Worm (Caenorhabditis elegans) whole organism, dauer: Measurements from ENCODE around the gene D2096.11.
"Not testable (repeated sequence)": the region's sequence is repeated elsewhere in the genome, so short reads cannot be mapped to it uniquely, and the experiment has no call there.

Experiments
- unc-62 ChIP-seq: sonication (generic microtip); optimal IDR thresholded peaks from 2 replicates; lab custom pipeline; 2017; ENCODE audit warnings: missing biosample characterization, missing genetic modification reagents, missing genetic modification characterization

Gene D2096.11

ce11 chrIV:8377501-8377900 lies 16.5 kb downstream of the D2096.11 start, which contains the start of gene D2096.7:
TSS of gene D2096.7 (minus strand) at chrIV:8377630.
- no peak for TF ChIP-seq unc-62

DNA sequence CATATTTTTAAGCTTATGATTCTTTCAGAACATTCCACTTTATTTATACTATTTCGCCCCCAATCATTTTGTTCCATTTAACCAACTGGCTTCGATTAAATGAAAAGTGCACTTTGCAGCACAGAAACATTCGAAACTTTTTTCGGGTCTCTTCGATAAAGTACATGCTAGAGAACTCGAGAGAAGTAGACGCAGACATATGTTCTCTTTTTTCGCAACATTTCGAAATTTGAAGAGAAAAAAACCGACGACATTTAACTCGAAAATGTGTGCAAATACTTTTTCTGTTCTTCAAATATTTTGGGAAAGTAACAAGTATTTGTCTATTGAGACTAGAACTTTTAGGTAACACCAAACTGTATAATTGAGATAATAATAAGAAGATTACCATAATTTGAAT lies 17.1 kb downstream of the D2096.11 start:
- no peak for TF ChIP-seq unc-62

- no peak for TF ChIP-seq unc-62
These were observed 18.6 kb downstream of the D2096.11 start for ce11 chrIV:8375381-8375780.

ce11 chrIV:8369135-8369534 lies 24.9 kb downstream of the D2096.11 start, which contains the start of gene D2096.6:
TSS of gene D2096.6 (minus strand) at chrIV:8369235.
- no peak for TF ChIP-seq unc-62

ce11 chrIV:8367887-8368286 lies 26.1 kb downstream of the D2096.11 start:
- TF ChIP-seq unc-62, result no peak

ce11 chrIV:8366295-8366694 lies 27.7 kb downstream of the D2096.11 start, which contains the start of gene aagr-1:
TSS of gene aagr-1 (plus strand) at chrIV:8366521.
- no peak for TF ChIP-seq unc-62

ce11 chrIV:8363163-8363562 lies 30.8 kb downstream of the D2096.11 start, which contains the start of gene D2096.12:
TSS of gene D2096.12 (plus strand) at chrIV:8363463.
- TF ChIP-seq unc-62, result no peak

ce11 chrIV:8360817-8361216 lies 33.2 kb downstream of the D2096.11 start, which contains the start of gene sqv-1:
TSS of gene sqv-1 (plus strand) at chrIV:8361117.
- no peak for TF ChIP-seq unc-62

DNA sequence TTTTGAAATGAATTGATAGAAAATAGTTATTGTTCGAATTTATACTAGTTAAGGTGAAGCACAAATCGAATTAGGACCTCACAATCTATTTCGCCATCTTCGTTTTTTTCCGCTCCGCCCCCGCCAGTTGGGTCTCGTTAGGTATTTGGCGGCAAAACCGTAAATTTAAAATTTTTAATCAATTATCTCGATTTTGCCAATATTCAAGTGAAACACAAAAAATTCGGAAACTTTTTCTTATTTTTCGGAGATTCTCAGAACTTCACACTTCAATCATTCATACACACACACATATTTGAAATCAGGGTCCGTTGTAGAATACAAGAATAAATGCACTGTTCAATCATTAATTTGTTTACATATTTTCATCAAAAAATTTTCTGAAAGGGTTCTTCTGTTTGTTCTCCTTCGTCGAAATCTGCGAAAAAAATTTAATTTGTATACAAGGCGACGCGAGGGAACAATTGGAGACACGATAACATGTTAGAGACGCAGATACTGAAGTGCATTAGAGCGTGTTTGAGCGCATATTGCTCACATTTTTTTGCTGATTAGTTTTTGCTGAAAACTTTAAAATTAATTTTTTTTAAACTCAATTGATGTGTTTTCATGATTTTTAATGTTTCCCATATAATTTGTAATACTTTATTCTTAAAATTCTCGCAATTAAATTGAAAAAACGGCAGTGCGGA lies 34.1 kb downstream of the D2096.11 start, which contains the start of gene D2096.5:
TSS of gene D2096.5 (minus strand) at position 51 of the 692 bp plus-strand sequence.
- TF ChIP-seq unc-62, result no peak

DNA sequence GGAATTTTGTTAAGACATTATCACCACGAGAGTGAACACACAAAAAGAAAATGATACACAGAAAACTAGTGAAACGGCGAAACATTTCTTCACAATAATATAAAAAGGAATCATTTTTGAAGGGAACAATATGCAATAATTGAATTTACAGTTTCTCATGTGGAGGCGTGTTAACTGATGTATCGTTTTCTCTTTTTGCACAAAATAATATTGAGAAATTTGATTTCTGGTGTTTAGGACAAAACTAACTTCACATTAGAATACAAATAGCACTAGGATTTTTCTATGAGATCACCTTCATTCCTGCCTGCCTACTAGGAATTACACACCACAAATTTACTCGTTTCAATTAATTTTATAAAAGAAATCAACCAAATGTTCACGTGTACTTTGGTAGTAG lies 35.5 kb downstream of the D2096.11 start, which contains the start of gene D2096.13:
TSS of gene D2096.13 (minus strand) at position 101 of the 400 bp plus-strand sequence.
- no peak for TF ChIP-seq unc-62

- no peak for TF ChIP-seq unc-62
These were observed 36.7 kb downstream of the D2096.11 start for ce11 chrIV:8357299-8357698.

DNA sequence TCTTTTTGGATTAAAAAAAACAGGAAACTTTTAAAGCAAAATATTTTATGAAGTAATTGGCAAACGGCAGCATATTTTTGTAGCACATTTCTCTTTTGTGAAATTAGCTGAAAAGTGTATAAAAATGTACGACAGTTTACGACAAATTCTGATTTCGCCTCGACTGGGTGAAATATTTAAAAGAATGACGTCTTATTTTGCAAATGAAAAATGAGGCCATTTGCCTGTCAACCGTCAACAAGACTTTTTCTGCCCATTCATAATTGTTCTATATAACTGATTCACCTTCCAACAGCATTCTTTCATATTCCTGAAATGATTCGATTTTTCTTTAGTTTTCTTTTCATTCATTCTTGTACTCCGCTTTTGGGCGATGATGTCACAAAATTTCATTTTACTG lies 38.4 kb downstream of the D2096.11 start, which contains the start of the genes F17E9.2 and col-116:
TSS of gene F17E9.2 (plus strand) at position 301 of the 400 bp plus-strand sequence.
TSS of gene col-116 (plus strand) at position 315 of the 400 bp plus-strand sequence.
- no peak for TF ChIP-seq unc-62

DNA sequence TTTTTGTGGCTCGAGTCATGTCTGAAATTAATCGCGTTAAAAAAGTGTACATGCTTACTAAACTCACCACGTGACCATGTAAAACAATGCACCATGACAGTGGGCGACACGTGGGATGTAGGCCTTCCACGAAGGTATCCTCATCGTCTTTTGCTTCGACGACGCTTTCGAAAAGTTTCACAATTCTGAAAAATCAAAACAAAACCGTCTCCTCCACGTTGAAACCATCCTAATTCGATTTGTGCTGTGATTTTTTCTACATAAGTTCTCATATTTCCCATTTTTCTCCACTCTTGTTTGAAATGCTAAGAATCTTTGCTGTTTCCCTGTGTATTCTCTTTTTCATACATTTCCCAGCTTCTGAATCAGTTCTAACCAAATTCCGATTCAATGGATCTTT lies 39.4 kb downstream of the D2096.11 start, which contains the start of gene F17E9.3:
TSS of gene F17E9.3 (plus strand) at position 301 of the 400 bp plus-strand sequence.
- no peak for TF ChIP-seq unc-62

- not testable (repeated sequence) for TF ChIP-seq unc-62
These were observed 42.0 kb downstream of the D2096.11 start, which contains the start of gene F17E9.16 for ce11 chrIV:8352036-8352435. TSS of gene F17E9.16 (plus strand) at chrIV:8352336.

- no peak for TF ChIP-seq unc-62
These were observed 45.9 kb downstream of the D2096.11 start, which contains the start of gene F17E9.4 for ce11 chrIV:8348073-8348472. TSS of gene F17E9.4 (plus strand) at chrIV:8348373.

DNA sequence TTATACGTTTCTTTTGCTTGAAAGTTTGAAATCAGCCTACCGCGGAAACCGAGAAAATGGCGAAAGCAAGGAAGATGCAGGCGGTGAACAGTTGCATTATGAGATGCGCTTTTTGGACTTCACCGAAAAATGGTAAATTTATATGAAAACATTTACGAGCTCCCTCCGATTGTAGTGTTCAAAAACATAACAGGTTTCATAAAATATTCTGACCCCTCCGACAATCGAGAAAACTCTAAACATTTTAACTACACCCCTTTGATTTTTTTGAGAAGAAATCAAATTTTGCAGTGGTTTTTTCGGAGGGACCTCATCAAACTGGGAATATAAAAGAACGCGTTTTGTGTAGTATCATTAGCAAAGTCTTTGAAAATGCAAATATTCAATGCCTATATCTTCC lies 47.0 kb downstream of the D2096.11 start, which contains the start of the genes F17E9.18 and F17E9.15:
TSS of gene F17E9.18 (minus strand) at position 101 of the 400 bp plus-strand sequence.
TSS of gene F17E9.15 (plus strand) at position 368 of the 400 bp plus-strand sequence.
- no peak for TF ChIP-seq unc-62

- TF ChIP-seq unc-62, result no peak
These were observed 48.5 kb downstream of the D2096.11 start, which contains the start of gene F17E9.5 for ce11 chrIV:8345518-8345917. TSS of gene F17E9.5 (plus strand) at chrIV:8345818.
